Worm (Caenorhabditis elegans) whole organism, L3 larva: ENCODE results near the gene K09C4.10.

ENCODE experiments used
- R02D3.7 ChIP-seq: fragments of 150-350 bp; optimal IDR thresholded peaks from 2 replicates; lab custom pipeline; 2014; ENCODE audit warnings: missing biosample characterization, missing genetic modification characterization
- aly-2 ChIP-seq: fragments of 150-350 bp; optimal IDR thresholded peaks from 2 replicates; lab custom pipeline; 2014; ENCODE audit warnings: missing biosample characterization, missing genetic modification characterization
- ceh-82 ChIP-seq: fragments of 150-350 bp; optimal IDR thresholded peaks from 2 replicates; lab custom pipeline; 2014; ENCODE audit warnings: missing biosample characterization, missing genetic modification characterization
- ceh-9 ChIP-seq: sonication (generic microtip); optimal IDR thresholded peaks from 2 replicates; lab custom pipeline; 2018; ENCODE audit warnings: missing biosample characterization, missing genetic modification characterization
- daf-12 ChIP-seq: fragments of 150-350 bp; optimal IDR thresholded peaks from 2 replicates; lab custom pipeline; 2014; ENCODE audit warnings: missing biosample characterization, missing genetic modification reagents, missing genetic modification characterization
- egl-27 ChIP-seq: sonication (generic microtip); optimal IDR thresholded peaks from 4 replicates; lab custom pipeline; 2017; ENCODE audit warnings: missing biosample characterization, missing genetic modification reagents, missing genetic modification characterization
- egl-5 ChIP-seq: fragments of 150-350 bp; optimal IDR thresholded peaks from 2 replicates; lab custom pipeline; 2017; ENCODE audit warnings: missing biosample characterization, missing genetic modification reagents, missing genetic modification characterization, inconsistent platforms
- elt-1 ChIP-seq: fragments of 150-350 bp; optimal IDR thresholded peaks from 2 replicates; lab custom pipeline; 2014; ENCODE audit warnings: missing biosample characterization, missing genetic modification characterization
- elt-2 ChIP-seq: sonication (generic microtip); optimal IDR thresholded peaks from 2 replicates; lab custom pipeline; 2016; ENCODE audit warnings: missing genetic modification reagents, mild to moderate bottlenecking, missing genetic modification characterization, missing compliant biosample characterization
- elt-3 ChIP-seq, 3 experiments: fragments of 150-350 bp in 1 of 3; sonication (generic microtip) in 2 of 3; optimal IDR thresholded peaks; 2 replicates in 2 of 3; 4 replicates in 1 of 3; lab custom pipeline; 2014 to 2017; ENCODE audit warnings: missing biosample characterization in 3 of 3, missing genetic modification characterization in 3 of 3
- eor-1 ChIP-seq, 2 experiments: fragments of 150-350 bp; optimal IDR thresholded peaks; 2 replicates each; lab custom pipeline; 2014 to 2018; ENCODE audit warnings: missing biosample characterization in 2 of 2, missing genetic modification characterization in 2 of 2
- fkh-10 ChIP-seq: sonication (generic microtip); optimal IDR thresholded peaks from 2 replicates; lab custom pipeline; 2017; ENCODE audit warnings: missing biosample characterization, missing genetic modification reagents, missing genetic modification characterization
- fkh-2 ChIP-seq: fragments of 150-350 bp; optimal IDR thresholded peaks from 2 replicates; lab custom pipeline; 2014; ENCODE audit warnings: missing biosample characterization, missing genetic modification reagents, missing genetic modification characterization
- fos-1 ChIP-seq: fragments of 150-350 bp; optimal IDR thresholded peaks from 2 replicates; lab custom pipeline; 2014; ENCODE audit warnings: missing biosample characterization, missing genetic modification characterization
- hmg-11 ChIP-seq: sonication (generic microtip); optimal IDR thresholded peaks from 2 replicates; lab custom pipeline; 2016; ENCODE audit warnings: missing genetic modification characterization, missing compliant biosample characterization
- jun-1 ChIP-seq: fragments of 150-350 bp; optimal IDR thresholded peaks from 2 replicates; lab custom pipeline; 2014; ENCODE audit warnings: missing biosample characterization, missing genetic modification reagents, missing genetic modification characterization
- lsy-12 ChIP-seq: sonication (generic microtip); optimal IDR thresholded peaks from 2 replicates; lab custom pipeline; 2016; ENCODE audit warnings: mild to moderate bottlenecking, missing genetic modification characterization, missing compliant biosample characterization
- mdl-1 ChIP-seq: fragments of 150-350 bp; optimal IDR thresholded peaks from 2 replicates; lab custom pipeline; 2014; ENCODE audit warnings: missing biosample characterization, missing genetic modification characterization
- mml-1 ChIP-seq: fragments of 150-350 bp; sonication (generic microtip); optimal IDR thresholded peaks from 3 replicates; lab custom pipeline; 2014; ENCODE audit warnings: missing biosample characterization, missing genetic modification characterization
- nhr-11 ChIP-seq: fragments of 150-350 bp; optimal IDR thresholded peaks from 2 replicates; lab custom pipeline; 2014; ENCODE audit warnings: missing biosample characterization, missing genetic modification characterization
- nhr-12 ChIP-seq: fragments of 150-350 bp; optimal IDR thresholded peaks from 2 replicates; lab custom pipeline; 2014; ENCODE audit warnings: missing biosample characterization, missing genetic modification characterization
- nhr-23 ChIP-seq: fragments of 150-350 bp; optimal IDR thresholded peaks from 2 replicates; lab custom pipeline; 2014; ENCODE audit warnings: missing biosample characterization, missing genetic modification reagents, missing genetic modification characterization
- nhr-237 ChIP-seq: fragments of 150-350 bp; optimal IDR thresholded peaks from 2 replicates; lab custom pipeline; 2014; ENCODE audit warnings: missing biosample characterization, missing genetic modification characterization
- nhr-76 ChIP-seq: fragments of 150-350 bp; sonication (generic microtip); optimal IDR thresholded peaks from 5 replicates; lab custom pipeline; 2014; ENCODE audit warnings: missing biosample characterization, missing genetic modification characterization
- pha-4 ChIP-seq: fragments of 150-350 bp; optimal IDR thresholded peaks from 2 replicates; lab custom pipeline; 2014; ENCODE audit warnings: missing biosample characterization, missing genetic modification reagents, missing genetic modification characterization
- pqm-1 ChIP-seq: fragments of 150-350 bp; optimal IDR thresholded peaks from 2 replicates; lab custom pipeline; 2017; ENCODE audit warnings: missing biosample characterization, missing genetic modification characterization, inconsistent platforms
- sea-2 ChIP-seq: fragments of 150-350 bp; sonication (generic microtip); optimal IDR thresholded peaks from 4 replicates; lab custom pipeline; 2014; ENCODE audit warnings: missing biosample characterization, missing genetic modification reagents, missing genetic modification characterization
- skn-1 ChIP-seq: fragments of 150-350 bp; optimal IDR thresholded peaks from 2 replicates; lab custom pipeline; 2014; ENCODE audit warnings: missing biosample characterization, missing genetic modification characterization
- snpc-4 ChIP-seq: fragments of 150-350 bp; optimal IDR thresholded peaks from 2 replicates; lab custom pipeline; 2014; ENCODE audit warnings: missing biosample characterization, missing genetic modification characterization
- unc-62 ChIP-seq: fragments of 150-350 bp; sonication (generic microtip); optimal IDR thresholded peaks from 4 replicates; lab custom pipeline; 2014; ENCODE audit warnings: missing biosample characterization, missing genetic modification reagents, missing genetic modification characterization

K09C4.10 gene

ce11 chrX:3235358-3235816 lies 44.6 kb downstream of the K09C4.10 start, which contains the start of gene F28B4.3:
Gene F28B4.3 (minus strand): TSS chrX:3235408.
- no peak for TF ChIP-seq nhr-237 (tag; lab: Kevin White, UChicago)
- peak; percentile 92 for TF ChIP-seq pqm-1 (tag; lab: Kevin White, UChicago)
- TF ChIP-seq fos-1 (tag; lab: Kevin White, UChicago): no peak
- TF ChIP-seq elt-2 (tag; lab: Kevin White, UChicago): peak; percentile 95
- no peak for TF ChIP-seq ceh-82 (tag; lab: Kevin White, UChicago)
- TF ChIP-seq jun-1 (tag; lab: Kevin White, UChicago): peak; percentile 41

ce11 chrX:3230575-3230974 lies 49.5 kb downstream of the K09C4.10 start:
- TF ChIP-seq eor-1 (tag; optimal IDR thresholded peaks at IDR 0.05; lab: Kevin White, UChicago) (no peak), lsy-12 (no peak), ceh-9 (tag; lab: Kevin White, UChicago) (no peak), elt-3 (tag; optimal IDR thresholded peaks at IDR 0.05; lab: Kevin White, UChicago) (no peak), elt-1 (tag; lab: Kevin White, UChicago) (no peak), R02D3.7 (tag; lab: Kevin White, UChicago) (no peak), aly-2 (tag; lab: Kevin White, UChicago) (no peak), egl-27 (tag; lab: Kevin White, UChicago) (no peak), fkh-2 (tag; lab: Kevin White, UChicago) (no peak), mml-1 (tag; lab: Kevin White, UChicago) (no peak), elt-2 (tag; lab: Kevin White, UChicago) (no peak), nhr-23 (tag; lab: Kevin White, UChicago) (no peak), jun-1 (tag; lab: Kevin White, UChicago) (no peak), sea-2 (GFP tag; lab: Kevin White, UChicago) (no peak), fkh-10 (GFP tag; lab: Kevin White, UChicago) (no peak), nhr-12 (tag; lab: Kevin White, UChicago) (no peak), mdl-1 (tag; lab: Kevin White, UChicago) (no peak), ceh-82 (tag; lab: Kevin White, UChicago) (no peak), nhr-11 (no peak), egl-5 (tag; lab: Kevin White, UChicago) (no peak)

- TF ChIP-seq nhr-12 (tag; lab: Kevin White, UChicago) (no peak), ceh-82 (tag; lab: Kevin White, UChicago) (no peak), egl-5 (tag; lab: Kevin White, UChicago) (no peak), ceh-9 (tag; lab: Kevin White, UChicago) (no peak), nhr-237 (tag; lab: Kevin White, UChicago) (no peak), daf-12 (no peak), nhr-76 (tag; lab: Kevin White, UChicago) (no peak), pha-4 (no peak), aly-2 (tag; lab: Kevin White, UChicago) (no peak)
- TF ChIP-seq, all 47 proteins: peak for 0
These were observed 51.3 kb downstream of the K09C4.10 start for ce11 chrX:3228701-3229100.

- TF ChIP-seq pqm-1 (tag; lab: Kevin White, UChicago) (peak; percentile 37), skn-1 (tag; lab: Kevin White, UChicago) (no peak), elt-1 (tag; lab: Kevin White, UChicago) (no peak), pha-4 (peak; percentile 7), hmg-11 (tag; lab: Kevin White, UChicago) (no peak), snpc-4 (tag; lab: Kevin White, UChicago) (no peak), sea-2 (GFP tag; lab: Kevin White, UChicago) (no peak), fos-1 (tag; lab: Kevin White, UChicago) (no peak), elt-2 (tag; lab: Kevin White, UChicago) (peak; percentile 31), fkh-2 (tag; lab: Kevin White, UChicago) (no peak), unc-62 (no peak)
These were observed 53.4 kb downstream of the K09C4.10 start for ce11 chrX:3226348-3227229.
